Worm (Caenorhabditis elegans) whole organism, young adult: ENCODE data around the gene Y57E12AR.1.

Source experiments
- B0019.2 ChIP-seq: fragments of 200-800 bp; sonication (Bioruptor generic); conservative IDR thresholded peaks from 2 replicates; pipeline ENCODE4 v1.3.6; 2022; ENCODE audit warnings: missing genetic modification reagents, missing genetic modification characterization, missing compliant biosample characterization
- B0336.3 ChIP-seq: fragments of 200-800 bp; sonication (Bioruptor generic); IDR thresholded peaks from 2 replicates; pipeline ENCODE4 v1.3.6; 2022; ENCODE audit warnings: missing genetic modification characterization, missing compliant biosample characterization
- C06A6.2 ChIP-seq: fragments of 200-800 bp; sonication (Bioruptor generic); conservative IDR thresholded peaks from 2 replicates; pipeline ENCODE4 v1.3.6; 2022; ENCODE audit warnings: missing genetic modification characterization, missing compliant biosample characterization
- F10E7.11 ChIP-seq: sonication (generic microtip); optimal IDR thresholded peaks from 2 replicates; lab custom pipeline; 2017; ENCODE audit warnings: mild to moderate bottlenecking, missing genetic modification characterization, moderate library complexity, missing compliant biosample characterization
- F22D6.2 ChIP-seq: sonication (generic microtip); optimal IDR thresholded peaks from 2 replicates; lab custom pipeline; 2016; ENCODE audit warnings: mild to moderate bottlenecking, missing genetic modification characterization, missing compliant biosample characterization
- F33H1.4 ChIP-seq: fragments of 200-800 bp; sonication (Bioruptor generic); IDR thresholded peaks from 2 replicates; pipeline ENCODE4 v1.3.6; 2022; ENCODE audit warnings: missing genetic modification reagents, missing genetic modification characterization, missing compliant biosample characterization
- F37B4.10 ChIP-seq: fragments of 200-800 bp; sonication (Bioruptor generic); IDR thresholded peaks from 2 replicates; pipeline ENCODE4 v1.3.6; 2022; ENCODE audit warnings: missing genetic modification characterization, missing compliant biosample characterization
- Y53F4B.3 ChIP-seq: fragments of 200-800 bp; sonication (Bioruptor generic); IDR thresholded peaks from 2 replicates; pipeline ENCODE4 v1.3.6; 2022; ENCODE audit warnings: missing genetic modification reagents, missing genetic modification characterization, missing compliant biosample characterization
- Y53G8AR.9 ChIP-seq: fragments of 200-800 bp; sonication (Bioruptor generic); conservative IDR thresholded peaks from 2 replicates; pipeline ENCODE4 v1.3.6; 2022; ENCODE audit warnings: missing genetic modification reagents, missing genetic modification characterization, missing compliant biosample characterization
- Y79H2A.3 ChIP-seq: fragments of 200-800 bp; sonication (Bioruptor generic); conservative IDR thresholded peaks from 2 replicates; pipeline ENCODE4 v1.3.6; 2022; ENCODE audit warnings: missing genetic modification reagents, missing genetic modification characterization, missing compliant biosample characterization
- ZK185.1 ChIP-seq: sonication (generic microtip); optimal IDR thresholded peaks from 2 replicates; lab custom pipeline; 2016; ENCODE audit warnings: mild to moderate bottlenecking, missing genetic modification characterization, missing compliant biosample characterization; ENCODE audit not compliant: poor library complexity, severe bottlenecking
- akir-1 ChIP-seq: fragments of 200-800 bp; sonication (Bioruptor generic); optimal IDR thresholded peaks from 2 replicates; lab custom pipeline; 2018; ENCODE audit warnings: mild to moderate bottlenecking, missing genetic modification characterization, moderate library complexity, missing compliant biosample characterization
- aptf-3 ChIP-seq: fragments of 200-800 bp; sonication (Bioruptor generic); IDR thresholded peaks from 2 replicates; pipeline ENCODE4 v1.3.6; 2022; ENCODE audit warnings: missing genetic modification characterization, missing compliant biosample characterization
- attf-5 ChIP-seq: fragments of 200-800 bp; sonication (Bioruptor generic); optimal IDR thresholded peaks from 2 replicates; lab custom pipeline; 2018; ENCODE audit warnings: mild to moderate bottlenecking, missing genetic modification characterization, missing compliant biosample characterization
- cebp-1 ChIP-seq, 2 experiments: fragments of 200-800 bp in 1 of 2; sonication (Bioruptor generic) in 1 of 2; sonication (generic microtip) in 1 of 2; IDR thresholded peaks in 1 of 2; optimal IDR thresholded peaks in 1 of 2; 2 replicates each; pipeline versions ENCODE4 v1.3.6 to Lab custom; 2017 to 2022; ENCODE audit warnings: missing compliant biosample characterization in 2 of 2, missing genetic modification characterization in 2 of 2, mild to moderate bottlenecking in 1 of 2, missing genetic modification reagents in 1 of 2, moderate library complexity in 1 of 2
- ceh-58 ChIP-seq: fragments of 200-800 bp; sonication (Bioruptor generic); IDR thresholded peaks from 2 replicates; pipeline ENCODE4 v1.3.6; 2022; ENCODE audit warnings: missing genetic modification characterization, missing compliant biosample characterization
- ceh-79 ChIP-seq: sonication (generic microtip); optimal IDR thresholded peaks from 2 replicates; lab custom pipeline; 2017; ENCODE audit warnings: mild to moderate bottlenecking, missing genetic modification characterization, missing compliant biosample characterization
- ceh-91 ChIP-seq: fragments of 200-800 bp; sonication (Bioruptor generic); IDR thresholded peaks from 2 replicates; pipeline ENCODE4 v1.3.6; 2022; ENCODE audit warnings: missing genetic modification reagents, missing genetic modification characterization, missing compliant biosample characterization
- die-1 ChIP-seq: sonication (generic microtip); optimal IDR thresholded peaks from 2 replicates; lab custom pipeline; 2016; ENCODE audit warnings: missing genotype, mild to moderate bottlenecking, missing genetic modification characterization, missing compliant biosample characterization
- dox-1 ChIP-seq: fragments of 200-800 bp; sonication (Bioruptor generic); IDR thresholded peaks from 2 replicates; pipeline ENCODE4 v1.3.6; 2022; ENCODE audit warnings: missing genetic modification reagents, missing genetic modification characterization, missing compliant biosample characterization
- dpl-1 ChIP-seq: fragments of 150-350 bp; optimal IDR thresholded peaks from 2 replicates; lab custom pipeline; 2014; ENCODE audit warnings: missing biosample characterization, missing genetic modification reagents, missing genetic modification characterization
- ekl-4 ChIP-seq: fragments of 200-800 bp; sonication (Bioruptor generic); IDR thresholded peaks from 2 replicates; pipeline ENCODE4 v1.3.6; 2022; ENCODE audit warnings: missing genetic modification reagents, missing genetic modification characterization, missing compliant biosample characterization
- hlh-26 ChIP-seq: fragments of 200-800 bp; sonication (Bioruptor generic); conservative IDR thresholded peaks from 2 replicates; pipeline ENCODE4 v1.3.6; 2022; ENCODE audit warnings: missing genetic modification reagents, missing genetic modification characterization, missing compliant biosample characterization
- hmg-20 ChIP-seq: fragments of 200-800 bp; sonication (Bioruptor generic); IDR thresholded peaks from 2 replicates; pipeline ENCODE4 v1.3.6; 2022; ENCODE audit warnings: missing genetic modification reagents, missing genetic modification characterization, missing compliant biosample characterization
- lag-1 ChIP-seq: fragments of 200-800 bp; sonication (Bioruptor generic); IDR thresholded peaks from 2 replicates; pipeline ENCODE4 v1.3.6; 2022; ENCODE audit warnings: missing genetic modification reagents, missing genetic modification characterization, missing compliant biosample characterization
- let-607 ChIP-seq, 2 experiments: fragments of 200-800 bp in 1 of 2; sonication (Bioruptor generic) in 1 of 2; sonication (generic microtip) in 1 of 2; optimal IDR thresholded peaks; 2 replicates each; lab custom pipeline; 2016 to 2018; ENCODE audit warnings: mild to moderate bottlenecking in 2 of 2, missing compliant biosample characterization in 2 of 2, missing genetic modification characterization in 2 of 2, moderate library complexity in 2 of 2, missing genotype in 1 of 2
- lin-26 ChIP-seq: fragments of 200-800 bp; sonication (Bioruptor generic); IDR thresholded peaks from 2 replicates; pipeline ENCODE4 v1.3.6; 2022; ENCODE audit warnings: missing genetic modification reagents, missing genetic modification characterization, missing compliant biosample characterization
- lir-1 ChIP-seq: fragments of 200-800 bp; sonication (Bioruptor generic); conservative IDR thresholded peaks from 2 replicates; pipeline ENCODE4 v1.3.6; 2022; ENCODE audit warnings: missing genetic modification reagents, missing genetic modification characterization, missing compliant biosample characterization
- madf-10 ChIP-seq: sonication (generic microtip); optimal IDR thresholded peaks from 2 replicates; lab custom pipeline; 2016; ENCODE audit warnings: mild to moderate bottlenecking, missing genetic modification characterization, missing compliant biosample characterization
- mes-4 ChIP-seq: sonication (generic microtip); optimal IDR thresholded peaks from 2 replicates; lab custom pipeline; 2016; ENCODE audit warnings: missing genotype, missing genetic modification characterization, missing compliant biosample characterization
- nhr-27 ChIP-seq: fragments of 200-800 bp; sonication (Bioruptor generic); optimal IDR thresholded peaks from 2 replicates; lab custom pipeline; 2018; ENCODE audit warnings: mild to moderate bottlenecking, missing genetic modification characterization, moderate library complexity, missing compliant biosample characterization
- nhr-80 ChIP-seq: sonication (generic microtip); optimal IDR thresholded peaks from 2 replicates; lab custom pipeline; 2016; ENCODE audit warnings: missing genetic modification characterization, missing compliant biosample characterization
- pha-4 ChIP-seq: fragments of 150-350 bp; sonication (generic microtip); optimal IDR thresholded peaks from 2 replicates; lab custom pipeline; 2014; ENCODE audit warnings: missing biosample characterization, missing genetic modification reagents, missing genetic modification characterization
- snpc-3.4 ChIP-seq: sonication (generic microtip); optimal IDR thresholded peaks from 2 replicates; lab custom pipeline; 2017; ENCODE audit warnings: missing genetic modification characterization, mild to moderate bottlenecking, missing compliant biosample characterization, antibody characterized with exemption, moderate library complexity, missing genotype, missing genetic modification reagents
- snpc-4 ChIP-seq, 5 experiments: fragments of 150-350 bp in 1 of 5; sonication (generic microtip) in 4 of 5; optimal IDR thresholded peaks; 2 replicates each; lab custom pipeline; 2014 to 2018; ENCODE audit warnings: missing genetic modification characterization in 5 of 5, missing biosample characterization in 3 of 5, antibody characterized with exemption in 2 of 5, mild to moderate bottlenecking in 2 of 5, missing compliant biosample characterization in 2 of 5, missing genotype in 2 of 5, moderate library complexity in 2 of 5, missing genetic modification reagents in 1 of 5
- tbx-9 ChIP-seq: sonication (generic microtip); optimal IDR thresholded peaks from 2 replicates; lab custom pipeline; 2016; ENCODE audit warnings: borderline replicate concordance, missing genetic modification characterization, inconsistent platforms, missing compliant biosample characterization
- ztf-28 ChIP-seq: fragments of 200-800 bp; sonication (Bioruptor generic); IDR thresholded peaks from 2 replicates; pipeline ENCODE4 v1.3.6; 2022; ENCODE audit warnings: missing genetic modification reagents, missing genetic modification characterization, missing compliant biosample characterization
- ztf-6 ChIP-seq: fragments of 200-800 bp; sonication (Bioruptor generic); IDR thresholded peaks from 2 replicates; pipeline ENCODE4 v1.3.6; 2022; ENCODE audit warnings: missing genetic modification reagents, missing genetic modification characterization, missing compliant biosample characterization

Y57E12AR.1 gene

DNA sequence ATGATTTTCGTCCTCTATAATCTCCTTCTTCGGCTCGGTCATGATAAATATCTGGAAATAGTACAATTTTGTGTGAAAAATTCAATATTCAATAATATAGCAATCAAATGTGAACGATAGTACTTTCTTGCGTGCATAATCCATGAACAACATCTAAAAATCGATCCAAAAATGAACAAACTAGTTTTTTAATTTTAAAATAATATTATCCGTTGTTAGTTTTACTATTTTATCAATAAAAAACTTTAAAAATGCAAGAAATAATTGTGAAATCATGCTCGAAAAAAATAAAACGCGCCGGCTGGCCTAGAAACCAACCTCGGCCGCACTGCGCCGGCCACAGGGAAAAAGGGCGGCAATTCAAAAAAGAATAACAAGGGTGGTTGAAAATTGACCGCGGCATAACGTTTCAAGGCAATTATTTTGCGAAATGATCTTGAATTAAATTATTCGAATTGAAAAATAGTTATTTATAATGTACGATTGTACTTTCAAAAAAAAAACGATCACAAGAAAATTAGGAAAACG lies 19.6 kb upstream of the Y57E12AR.1 start, which contains the start of gene mys-1 (continued):
- no peak for TF ChIP-seq let-607 (tag; optimal IDR thresholded peaks at IDR 0.05; lab: Kevin White, UChicago)
- no peak for TF ChIP-seq die-1
- no peak for TF ChIP-seq nhr-27
- TF ChIP-seq akir-1, result no peak
- no peak for TF ChIP-seq F37B4.10 (GFP tag; lab: Robert Waterston, UW)
- TF ChIP-seq C06A6.2 (GFP tag; lab: Robert Waterston, UW), result no peak
- TF ChIP-seq F22D6.2, result no peak
- peak; percentile 11 for TF ChIP-seq madf-10
- no peak for TF ChIP-seq B0019.2 (GFP tag; lab: Robert Waterston, UW)
- TF ChIP-seq, all 124 proteins: peak for 24

DNA sequence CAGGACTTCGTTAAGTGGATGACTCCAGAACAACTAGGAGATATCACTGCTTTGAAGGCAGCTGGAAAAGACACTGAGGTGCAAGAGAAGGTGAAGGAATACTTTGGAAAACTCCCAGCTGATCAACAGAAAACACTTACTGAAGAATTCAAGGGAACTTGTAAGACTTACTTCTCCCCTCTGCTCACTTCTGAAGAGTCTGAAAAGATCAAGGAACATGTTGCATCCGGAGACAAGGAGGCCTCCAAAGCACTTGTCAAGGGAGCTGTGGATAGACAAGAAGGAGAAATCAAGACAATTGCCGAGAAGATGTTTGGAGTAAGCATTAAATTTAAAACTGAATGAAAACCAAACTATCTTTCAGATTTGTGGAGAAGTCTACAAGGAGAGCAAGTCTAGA lies 14.3 kb upstream of the Y57E12AR.1 start:
- TF ChIP-seq hlh-26, result no peak
- TF ChIP-seq Y53F4B.3 (GFP tag; lab: Robert Waterston, UW), result no peak
- no peak for TF ChIP-seq ekl-4 (GFP tag; lab: Robert Waterston, UW)
- TF ChIP-seq ceh-79 (tag; lab: Kevin White, UChicago), result no peak
- no peak for TF ChIP-seq ZK185.1
- no peak for TF ChIP-seq mes-4 (tag; lab: Kevin White, UChicago)
- TF ChIP-seq hmg-20 (GFP tag; lab: Robert Waterston, UW), result no peak
- TF ChIP-seq snpc-4 (GFP tag; optimal IDR thresholded peaks at IDR 0.05; lab: Kevin White, UChicago), result no peak
- no peak for TF ChIP-seq snpc-4 (tag; optimal IDR thresholded peaks at IDR 0.05; lab: Kevin White, UChicago)
- TF ChIP-seq, all 124 proteins: peak for 0

DNA sequence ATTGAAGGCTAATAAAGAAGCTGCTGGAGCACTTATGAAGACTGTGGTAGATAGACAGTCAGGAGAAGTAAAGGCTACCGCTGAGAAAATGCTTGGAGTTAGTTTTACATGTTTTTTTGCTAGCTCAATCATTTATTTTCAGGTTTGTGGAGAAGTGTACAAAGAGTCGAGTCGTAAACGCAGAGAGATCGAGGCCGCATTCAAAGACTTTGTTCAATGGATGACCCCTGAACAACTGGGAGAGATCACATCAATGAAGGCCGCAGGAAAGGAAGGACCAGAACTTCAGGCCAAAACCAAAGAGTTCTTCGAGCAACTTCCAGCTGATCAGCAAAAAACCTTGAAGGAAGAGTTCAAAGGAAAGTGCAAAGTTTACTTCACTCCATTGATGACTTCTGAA lies 13.6 kb upstream of the Y57E12AR.1 start:
- TF ChIP-seq Y53G8AR.9 (GFP tag; lab: Robert Waterston, UW) (0 out of 2 replicates have a peak, but pooled peaks have one; percentile 13), lag-1 (no peak)

DNA sequence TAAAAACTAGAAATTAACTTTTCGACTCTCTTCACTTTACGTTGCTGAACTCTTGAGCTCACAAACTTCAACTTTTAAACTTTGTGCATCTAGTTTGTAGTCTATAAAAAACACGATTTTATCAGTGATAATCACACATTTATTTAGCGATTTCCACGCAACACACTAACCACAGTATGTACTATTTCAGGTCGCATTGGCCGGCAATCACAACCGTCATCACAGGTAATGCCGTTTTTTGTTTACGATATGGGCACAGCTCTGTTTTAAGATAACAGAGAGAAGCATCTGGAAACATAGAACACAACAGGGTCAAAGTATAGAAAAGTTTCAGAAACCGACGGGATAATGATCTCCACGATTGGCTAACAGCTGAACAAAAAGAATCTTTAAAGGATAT lies 11.0 kb upstream of the Y57E12AR.1 start:
- TF ChIP-seq dpl-1 (no peak), ZK185.1 (peak; percentile 32), dox-1 (no peak), cebp-1 (GFP tag; IDR thresholded peaks at IDR 0.05; lab: Robert Waterston, UW) (0 out of 2 replicates have a peak, but pooled peaks have one; percentile 11), cebp-1 (tag; optimal IDR thresholded peaks at IDR 0.05; lab: Kevin White, UChicago) (peak; percentile 6), tbx-9 (tag; lab: Kevin White, UChicago) (no peak)

DNA sequence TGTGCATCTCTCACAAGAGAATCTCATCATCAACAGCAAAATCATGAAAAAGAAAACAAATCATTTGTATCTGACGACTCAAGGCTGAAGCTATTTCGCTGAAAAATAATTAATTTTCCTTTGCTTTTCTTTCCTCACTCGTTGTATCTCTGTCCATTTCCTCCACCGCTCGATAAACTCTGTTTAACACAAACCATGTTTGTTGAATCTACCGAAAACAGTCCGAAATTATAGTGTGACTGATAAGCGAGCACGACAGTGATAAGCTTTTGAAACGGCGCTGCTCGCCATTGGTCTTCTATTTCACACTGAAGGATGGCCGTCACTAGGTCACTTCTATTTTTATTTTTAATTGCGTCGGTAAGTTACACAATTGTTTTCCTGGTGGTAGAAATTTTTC lies 10.5 kb upstream of the Y57E12AR.1 start, which contains the start of gene npa-1:
Gene npa-1 (plus strand): TSS at position 142 of the 400 bp plus-strand sequence.
- TF ChIP-seq nhr-80 (tag; lab: Kevin White, UChicago), result peak; percentile 80
- no peak for TF ChIP-seq ceh-91 (GFP tag; lab: Robert Waterston, UW)

DNA sequence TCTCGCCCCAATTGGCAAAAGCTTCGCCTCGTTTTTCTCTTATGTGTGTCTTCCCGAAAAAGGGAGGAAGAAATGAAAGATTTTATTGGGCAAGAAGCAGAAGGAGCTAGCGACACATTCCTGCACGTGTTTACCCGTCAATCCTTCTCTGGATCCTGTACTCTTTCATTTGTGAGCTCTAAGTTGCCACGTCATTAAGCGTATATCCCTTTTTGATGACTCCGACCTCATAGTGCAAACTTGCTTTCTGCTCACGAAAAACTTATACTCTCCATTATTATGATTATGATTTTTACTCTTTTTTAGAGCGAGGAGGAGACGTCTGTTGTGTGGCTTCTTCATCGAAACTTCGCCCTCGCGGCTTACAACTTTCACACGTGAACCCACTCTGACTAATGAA lies 7.2 kb upstream of the Y57E12AR.1 start, which contains the start of gene F27B10.1:
Gene F27B10.1 (plus strand): TSS at position 301 of the 400 bp plus-strand sequence.
- TF ChIP-seq aptf-3 (GFP tag; lab: Robert Waterston, UW) (no peak), ztf-28 (no peak), ceh-58 (no peak), attf-5 (GFP tag; lab: Kevin White, UChicago) (no peak), B0336.3 (GFP tag; lab: Robert Waterston, UW) (no peak), F10E7.11 (tag; lab: Kevin White, UChicago) (no peak), F33H1.4 (no peak), B0019.2 (GFP tag; lab: Robert Waterston, UW) (no peak), F22D6.2 (no peak), lir-1 (GFP tag; lab: Robert Waterston, UW) (no peak), pha-4 (tag; lab: Kevin White, UChicago) (no peak), snpc-3.4 (tag; lab: Kevin White, UChicago) (no peak), die-1 (no peak), ztf-6 (GFP tag; lab: Robert Waterston, UW) (no peak), Y79H2A.3 (no peak), lin-26 (no peak)
